Fruit fly (Drosophila melanogaster): ENCODE measurements around the gene COX5BL.

Gene COX5BL

dm6 chr2L:6601018-6601505 lies 41.8 kb downstream of the COX5BL start, which contains the start of gene Dpp10 (continued):
- TF ChIP-seq Max (GFP tag; optimal IDR thresholded peaks at IDR 0.05), result peak; percentile 83
- TF ChIP-seq CG14710 (tag; optimal IDR thresholded peaks at IDR 0.05), result no peak
- peak; percentile 82 for TF ChIP-seq CG12942 (GFP tag; optimal IDR thresholded peaks at IDR 0.05)
- peak; percentile 93 for TF ChIP-seq NFAT (GFP tag; IDR thresholded peaks at IDR 0.05)
- peak; percentile 88 for TF ChIP-seq CG7786 (GFP tag; optimal IDR thresholded peaks at IDR 0.05)
- TF ChIP-seq CG6854 (GFP tag; optimal IDR thresholded peaks at IDR 0.05), result peak; percentile 87
- peak; percentile 71 for TF ChIP-seq CG18262 (tag; optimal IDR thresholded peaks at IDR 0.05)
- TF ChIP-seq CG2889 (GFP tag; IDR thresholded peaks at IDR 0.05), result peak; percentile 96
- TF ChIP-seq Nf-YA (GFP tag; IDR thresholded peaks at IDR 0.05), result peak; percentile 90
- peak; percentile 80 for TF ChIP-seq E2f2 (GFP tag; IDR thresholded peaks at IDR 0.05)
- TF ChIP-seq Ravus (GFP tag; IDR thresholded peaks at IDR 0.05), result peak; percentile 91
- peak; percentile 73 for TF ChIP-seq sd (tag; optimal IDR thresholded peaks at IDR 0.05)
- TF ChIP-seq BEAF-32 (GFP tag; optimal IDR thresholded peaks at IDR 0.05), result no peak
- peak; percentile 74 for TF ChIP-seq ewg (GFP tag; optimal IDR thresholded peaks at IDR 0.05)
- no peak for TF ChIP-seq CG30020 (tag; optimal IDR thresholded peaks at IDR 0.05)
- peak; percentile 98 for TF ChIP-seq dysf (GFP tag; IDR thresholded peaks at IDR 0.05)
- TF ChIP-seq CG31441 (GFP tag; IDR thresholded peaks at IDR 0.05), result peak; percentile 71; the same call in 1 of the 2 replicates
- peak; percentile 88 for TF ChIP-seq org-1 (GFP tag; optimal IDR thresholded peaks at IDR 0.05)
- TF ChIP-seq odd (GFP tag; optimal IDR thresholded peaks at IDR 0.05), result peak; percentile 87
- peak; percentile 28 for TF ChIP-seq Neu2 (GFP tag; optimal IDR thresholded peaks at IDR 0.05; ENCODE audit: borderline replicate concordance)
- peak; percentile 73 for TF ChIP-seq Bdp1 (GFP tag; optimal IDR thresholded peaks at IDR 0.05)
- peak; percentile 72 for TF ChIP-seq CG1602 (GFP tag; optimal IDR thresholded peaks at IDR 0.05)
- TF ChIP-seq CG7357 (GFP tag; IDR thresholded peaks at IDR 0.05), result peak; percentile 89
- TF ChIP-seq HLH54F (GFP tag; optimal IDR thresholded peaks at IDR 0.05), result peak; percentile 93
- no peak for TF ChIP-seq stwl (tag; optimal IDR thresholded peaks at IDR 0.05)
- peak; percentile 82 for TF ChIP-seq ro (GFP tag; IDR thresholded peaks at IDR 0.05)
- peak; percentile 84 for TF ChIP-seq CHES-1-like (GFP tag; optimal IDR thresholded peaks at IDR 0.05)
- peak; percentile 90 for TF ChIP-seq jigr1 (GFP tag; IDR thresholded peaks at IDR 0.05)
- TF ChIP-seq CG17186 (GFP tag; optimal IDR thresholded peaks at IDR 0.05), result no peak
- TF ChIP-seq CG14965 (GFP tag; optimal IDR thresholded peaks at IDR 0.05; ENCODE audit: borderline replicate concordance), result no peak
- TF ChIP-seq Dp (GFP tag; optimal IDR thresholded peaks at IDR 0.05), result no peak
- TF ChIP-seq dpn (GFP tag; optimal IDR thresholded peaks at IDR 0.05), result peak; percentile 90 to 92
- TF ChIP-seq tx (GFP tag; optimal IDR thresholded peaks at IDR 0.05), result peak; percentile 87
- TF ChIP-seq CG7372 (GFP tag; IDR thresholded peaks at IDR 0.05), result peak; percentile 98
- no peak for TF ChIP-seq hth (optimal IDR thresholded peaks at IDR 0.05)
- peak; percentile 70 for TF ChIP-seq CG10274 (GFP tag; optimal IDR thresholded peaks at IDR 0.05)
- TF ChIP-seq HLHmδ (GFP tag; optimal IDR thresholded peaks at IDR 0.05), result no peak
- 0 out of 2 replicates have a peak, but pooled peaks have one; percentile 29 for TF ChIP-seq nerfin-2 (GFP tag; IDR thresholded peaks at IDR 0.05; ENCODE audit: partially characterized antibody)
- TF ChIP-seq sna (GFP tag; IDR thresholded peaks at IDR 0.05; ENCODE audit: partially characterized antibody), result no peak
- TF ChIP-seq CG11398 (GFP tag; optimal IDR thresholded peaks at IDR 0.05), result peak; percentile 75
- TF ChIP-seq CG11504 (tag; optimal IDR thresholded peaks at IDR 0.05), result peak; percentile 91
- TF ChIP-seq Hr78 (GFP tag; optimal IDR thresholded peaks at IDR 0.05), result no peak
- TF ChIP-seq CG9727 (GFP tag; optimal IDR thresholded peaks at IDR 0.05), result peak; percentile 89
- peak; percentile 78 for TF ChIP-seq CG1529 (GFP tag; optimal IDR thresholded peaks at IDR 0.05)
- TF ChIP-seq CG12155 (GFP tag; optimal IDR thresholded peaks at IDR 0.05), result peak; percentile 83
- TF ChIP-seq HmgD (GFP tag; optimal IDR thresholded peaks at IDR 0.05), result peak; percentile 25
- peak; percentile 95 for TF ChIP-seq gem (tag; optimal IDR thresholded peaks at IDR 0.05)
- peak; percentile 68 for TF ChIP-seq CG15696 (tag; optimal IDR thresholded peaks at IDR 0.05)
- TF ChIP-seq Abd-B (GFP tag; optimal IDR thresholded peaks at IDR 0.05), result peak; percentile 81
- TF ChIP-seq Atf6 (GFP tag; IDR thresholded peaks at IDR 0.05), result peak; percentile 98
